Worm (Caenorhabditis elegans): ENCODE measurements around the gene R107.2.

R107.2 gene

DNA sequence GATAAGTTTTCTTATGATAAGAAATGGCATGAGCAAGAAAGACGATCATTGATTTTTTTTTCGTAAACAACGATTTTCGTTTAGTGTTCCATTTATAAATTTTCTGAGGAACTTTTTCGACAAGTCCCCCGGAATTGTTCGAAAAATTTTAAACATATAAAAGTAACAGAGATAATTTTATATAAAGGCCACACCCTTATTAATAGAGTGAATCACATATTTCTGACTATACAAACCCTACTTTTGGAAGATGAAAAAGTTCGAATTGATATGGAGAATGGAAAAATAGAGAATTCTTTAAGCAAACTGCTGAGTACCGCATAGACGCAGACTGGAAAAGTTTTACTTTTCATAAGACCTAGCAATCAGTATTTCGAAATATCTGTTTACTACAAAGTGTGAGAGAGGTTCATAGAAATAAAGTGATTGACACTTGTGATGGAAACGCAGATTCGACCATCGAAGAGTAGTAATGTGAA, 5.4 kb upstream of the R107.2 start (continued):
- TF ChIP-seq ZK546.5 (tag; optimal IDR thresholded peaks at IDR 0.05) (no peak), D1046.2 (GFP tag; IDR thresholded peaks at IDR 0.05) (0 out of 2 replicates have a peak, but pooled peaks have one; percentile 4), ztf-7 (tag; optimal IDR thresholded peaks at IDR 0.05) (peak; percentile 65), ZK337.2 (GFP tag; IDR thresholded peaks at IDR 0.05) (no peak), hlh-30 (tag; optimal IDR thresholded peaks at IDR 0.05; ENCODE audit: insufficient read depth) (peak; percentile 87), R02D3.7 (tag; optimal IDR thresholded peaks at IDR 0.05) (no peak), T20F7.1 (GFP tag; optimal IDR thresholded peaks at IDR 0.05) (peak; percentile 84), madf-5 (GFP tag; IDR thresholded peaks at IDR 0.05) (peak in 1 of 2 experiments; percentile 4; a peak in 1 of 4 replicates), unc-62 (GFP tag; optimal IDR thresholded peaks at IDR 0.05 in 1 of 2) (no peak), unc-62 (tag; optimal IDR thresholded peaks at IDR 0.05) (no peak), saeg-2 (GFP tag; IDR thresholded peaks at IDR 0.05) (0 out of 2 replicates have a peak, but pooled peaks have one; percentile 70), ceh-20 (GFP tag; IDR thresholded peaks at IDR 0.05) (peak; percentile 67; the same call in 1 of the 2 replicates), dve-1 (tag; optimal IDR thresholded peaks at IDR 0.05; ENCODE audit: insufficient read depth) (peak; percentile 94), jun-1 (tag; optimal IDR thresholded peaks at IDR 0.05) (peak; percentile 31), set-16 (GFP tag; IDR thresholded peaks at IDR 0.05) (no peak), aha-1 (tag) (peak; percentile 98), Y75B8A.6 (GFP tag; IDR thresholded peaks at IDR 0.05) (peak; percentile 85), mxl-3 (GFP tag; optimal IDR thresholded peaks at IDR 0.05) (no peak), ceh-28 (tag; optimal IDR thresholded peaks at IDR 0.05) (peak; percentile 36), spr-3 (GFP tag; optimal IDR thresholded peaks at IDR 0.05) (peak; percentile 5), nhr-48 (tag; optimal IDR thresholded peaks at IDR 0.05) (no peak), mdt-29 (GFP tag; IDR thresholded peaks at IDR 0.05) (peak; percentile 85), nhr-76 (tag; optimal IDR thresholded peaks at IDR 0.05) (peak; percentile 11), pqm-1 (tag; optimal IDR thresholded peaks at IDR 0.05) (peak; percentile 19), egl-27 (tag; optimal IDR thresholded peaks at IDR 0.05) (no peak), F44E2.7 (GFP tag; IDR thresholded peaks at IDR 0.05) (0 out of 2 replicates have a peak, but pooled peaks have one; percentile 14), fkh-10 (GFP tag; optimal IDR thresholded peaks at IDR 0.05) (no peak), hlh-11 (tag; optimal IDR thresholded peaks at IDR 0.05) (peak; percentile 85), ceh-44 (GFP tag; IDR thresholded peaks at IDR 0.05) (no peak), madf-9 (GFP tag; conservative IDR thresholded peaks at IDR 0.05) (peak; percentile 62)

DNA sequence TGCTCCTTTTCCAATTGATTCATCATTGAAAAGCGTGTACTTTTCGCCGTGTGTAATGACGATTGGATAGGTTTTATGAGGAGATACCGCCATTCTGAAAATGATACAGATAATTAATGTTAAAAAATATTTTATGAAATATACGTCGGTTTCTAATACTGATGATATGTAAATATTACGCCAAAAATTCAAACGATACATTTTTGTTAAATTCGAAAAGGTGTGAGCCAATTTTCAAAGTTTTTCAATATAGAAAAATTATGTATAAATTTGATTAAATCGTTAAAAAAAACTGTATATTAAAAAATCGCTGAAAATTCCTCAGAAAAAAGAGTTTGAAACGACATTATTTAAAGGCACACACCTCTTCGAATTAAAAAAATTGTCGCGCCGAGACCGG, 4.9 kb upstream of the R107.2 start, which contains the start of gene ikke-1:
Gene ikke-1 (minus strand): TSS at position 101 of the 400 bp plus-strand sequence.
- no peak for TF ChIP-seq hlh-11 (tag; optimal IDR thresholded peaks at IDR 0.05)
- no peak for TF ChIP-seq nhr-76 (tag; optimal IDR thresholded peaks at IDR 0.05)
- no peak for TF ChIP-seq mxl-2 (GFP tag; conservative IDR thresholded peaks at IDR 0.05)
- no peak for TF ChIP-seq F10B5.3 (tag; optimal IDR thresholded peaks at IDR 0.05)
- no peak for TF ChIP-seq lsy-2 (tag; optimal IDR thresholded peaks at IDR 0.05)
- no peak for TF ChIP-seq nhr-41 (GFP tag; IDR thresholded peaks at IDR 0.05)

DNA sequence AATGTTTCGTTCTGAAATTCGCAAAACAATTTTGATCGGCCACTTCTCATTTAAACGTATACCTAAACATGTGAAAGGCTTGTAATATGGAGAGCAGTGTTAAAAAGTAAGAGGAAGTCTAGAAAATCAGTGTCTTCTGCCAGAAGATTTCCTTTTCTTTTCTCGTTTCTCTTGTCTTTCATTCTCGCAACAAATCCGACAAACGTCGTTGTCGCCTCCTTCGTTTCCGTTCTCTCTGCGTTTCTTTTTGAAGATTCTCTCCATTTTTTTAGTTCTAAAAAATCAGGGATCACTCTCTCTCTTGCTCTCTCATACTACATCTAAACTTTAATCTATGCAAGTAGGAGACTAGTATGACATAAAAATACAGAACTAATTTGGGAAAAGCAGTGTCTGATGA, 1.5 kb upstream of the R107.2 start:
- TF ChIP-seq aha-1 (tag) (peak; percentile 86), lin-29 (GFP tag; IDR thresholded peaks at IDR 0.05) (no peak)

DNA sequence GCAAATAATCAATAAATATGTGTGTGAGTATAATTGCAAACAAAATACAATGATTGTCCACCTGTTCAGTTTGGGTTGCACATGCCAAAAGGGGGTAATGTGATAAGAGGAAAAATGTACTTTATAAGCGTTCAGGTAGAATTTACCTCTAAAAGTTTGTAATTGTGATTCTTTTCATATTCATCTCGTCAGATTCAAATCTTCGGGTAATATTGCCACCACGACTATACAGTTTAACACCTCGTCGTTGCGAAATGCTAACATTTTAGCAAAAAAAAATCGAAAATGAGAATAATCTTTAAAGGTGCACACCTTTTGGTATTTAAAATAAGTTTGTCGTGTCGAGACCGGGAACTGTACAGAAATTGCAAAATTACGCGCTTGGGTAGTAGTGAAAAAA, 2.5 kb downstream of the R107.2 start, which contains the start of gene nac-2:
Gene nac-2 (minus strand): TSS at position 101 of the 400 bp plus-strand sequence.
- TF ChIP-seq madf-9 (GFP tag; conservative IDR thresholded peaks at IDR 0.05): no peak
- TF ChIP-seq T26A8.4 (GFP tag; IDR thresholded peaks at IDR 0.05): no peak
- TF ChIP-seq spr-1 (tag; optimal IDR thresholded peaks at IDR 0.05): no peak
- no peak for TF ChIP-seq daf-16 (GFP tag; optimal IDR thresholded peaks at IDR 0.05)
- peak; percentile 15 for TF ChIP-seq daf-16 (tag; optimal IDR thresholded peaks at IDR 0.05)
- TF ChIP-seq mep-1 (tag; optimal IDR thresholded peaks at IDR 0.05): no peak
- no peak for TF ChIP-seq mes-2 (tag; optimal IDR thresholded peaks at IDR 0.05; ENCODE audit: poor library complexity, severe bottlenecking)
- no peak for TF ChIP-seq hmg-1.1 (GFP tag; IDR thresholded peaks at IDR 0.05)
